Worm (Caenorhabditis elegans) whole organism, midembryonic: ENCODE results near the gene str-130.

Source experiments
- flt-1 ChIP-seq: fragments of 200-800 bp; sonication (Bioruptor generic); IDR thresholded peaks from 2 replicates; pipeline ENCODE4 v1.3.6; 2022; ENCODE audit warnings: missing genetic modification characterization, missing compliant biosample characterization
- klf-2 ChIP-seq: fragments of 200-800 bp; sonication (Bioruptor generic); conservative IDR thresholded peaks from 2 replicates; pipeline ENCODE4 v1.3.6; 2022; ENCODE audit warnings: missing genetic modification reagents, missing genetic modification characterization, missing compliant biosample characterization

ce11 chrV:8041336-8041868 is 49.1 kb downstream of the str-130 start:
- TF ChIP-seq klf-2 (GFP tag; lab: Robert Waterston, UW): no peak
- TF ChIP-seq flt-1 (GFP tag; lab: Robert Waterston, UW): no peak
